Worm (Caenorhabditis elegans): ENCODE results near the gene fkh-4.

ce11 chrX:13469907-13470647 lies 41.4 kb upstream of the fkh-4 start:
- TF ChIP-seq nhr-11 (tag; optimal IDR thresholded peaks at IDR 0.05) (no peak), mab-5 (tag; optimal IDR thresholded peaks at IDR 0.05) (no peak), ceh-82 (tag; optimal IDR thresholded peaks at IDR 0.05) (no peak), dmd-4 (tag; optimal IDR thresholded peaks at IDR 0.05) (no peak), snpc-4 (tag; optimal IDR thresholded peaks at IDR 0.05) (no peak), crh-2 (tag; optimal IDR thresholded peaks at IDR 0.05) (no peak), nhr-23 (tag; optimal IDR thresholded peaks at IDR 0.05) (no peak), nhr-12 (tag; optimal IDR thresholded peaks at IDR 0.05) (no peak)

Data from whole organism, L2 larva.